Fruit fly (Drosophila melanogaster) Kc167 (cell line): ENCODE results near the gene CG16798.

Experiments
- Myc ChIP-seq: fragments of >200 bp; optimal IDR thresholded peaks from 2 replicates; lab custom pipeline; 2017; ENCODE audit warnings: missing external identifiers
- Sin3A ChIP-seq: fragments of >200 bp; optimal IDR thresholded peaks from 2 replicates; lab custom pipeline; 2018; ENCODE audit warnings: missing external identifiers
- h ChIP-seq: fragments of >200 bp; optimal IDR thresholded peaks from 3 replicates; lab custom pipeline; 2018; ENCODE audit warnings: missing external identifiers
- insv ChIP-seq: fragments of >200 bp; optimal IDR thresholded peaks from 3 replicates; lab custom pipeline; 2018; ENCODE audit warnings: missing external identifiers
- psq ChIP-seq: fragments of >200 bp; optimal IDR thresholded peaks from 2 replicates; lab custom pipeline; 2017; ENCODE audit warnings: missing external identifiers
- ttk ChIP-seq: sonication (Bioruptor generic); optimal IDR thresholded peaks from 2 replicates; lab custom pipeline; 2017; ENCODE audit warnings: missing external identifiers

CG16798 gene

DNA sequence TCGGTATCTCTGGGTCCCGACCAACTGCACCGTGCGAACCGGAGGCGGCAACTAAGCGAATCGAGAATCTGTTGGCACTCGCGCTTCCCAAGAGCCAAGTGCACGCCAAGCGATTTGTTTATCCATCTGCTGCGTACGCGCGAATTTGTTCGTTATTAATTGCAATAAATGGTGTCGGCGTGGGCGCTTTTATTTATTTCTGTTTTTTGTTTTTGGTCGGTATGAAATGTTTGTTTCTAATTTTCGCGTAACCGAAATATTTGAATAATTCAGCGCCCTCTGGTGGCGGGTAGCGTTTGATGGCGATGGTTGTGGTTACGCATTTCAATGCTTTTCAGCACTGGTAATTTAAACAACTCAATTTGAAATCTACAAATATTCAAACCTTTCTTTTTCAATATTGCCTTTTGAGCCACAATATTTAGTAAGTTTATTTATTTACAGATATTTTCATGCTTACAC is 32.6 kb upstream of the CG16798 start, which contains the start of gene CG10947:
Gene CG10947 (minus strand): TSS at position 51 of the 462 bp plus-strand sequence.
- no peak for TF ChIP-seq h (lab: Kevin White, UChicago)
- no peak for TF ChIP-seq ttk (lab: Kevin White, UChicago)
- TF ChIP-seq Myc (lab: Kevin White, UChicago) = no peak
- no peak for TF ChIP-seq Sin3A (lab: Kevin White, UChicago)
- no peak for TF ChIP-seq insv (lab: Kevin White, UChicago)
- no peak for TF ChIP-seq psq (lab: Kevin White, UChicago)

dm6 chr2L:20413826-20414225 is 31.7 kb upstream of the CG16798 start:
- TF ChIP-seq Sin3A (lab: Kevin White, UChicago) (no peak), insv (lab: Kevin White, UChicago) (no peak), h (lab: Kevin White, UChicago) (no peak), Myc (lab: Kevin White, UChicago) (no peak), psq (lab: Kevin White, UChicago) (no peak), ttk (lab: Kevin White, UChicago) (no peak)

- TF ChIP-seq Myc (lab: Kevin White, UChicago) = no peak
- no peak for TF ChIP-seq Sin3A (lab: Kevin White, UChicago)
- no peak for TF ChIP-seq h (lab: Kevin White, UChicago)
- TF ChIP-seq ttk (lab: Kevin White, UChicago) = no peak
- no peak for TF ChIP-seq psq (lab: Kevin White, UChicago)
- TF ChIP-seq insv (lab: Kevin White, UChicago) = no peak
These were observed 19.3 kb upstream of the CG16798 start for dm6 chr2L:20401408-20401807.

- TF ChIP-seq insv (lab: Kevin White, UChicago) = no peak
- no peak for TF ChIP-seq psq (lab: Kevin White, UChicago)
- no peak for TF ChIP-seq Myc (lab: Kevin White, UChicago)
- no peak for TF ChIP-seq ttk (lab: Kevin White, UChicago)
- no peak for TF ChIP-seq h (lab: Kevin White, UChicago)
- TF ChIP-seq Sin3A (lab: Kevin White, UChicago) = no peak
These were observed 18.7 kb upstream of the CG16798 start for dm6 chr2L:20400875-20401274.

DNA sequence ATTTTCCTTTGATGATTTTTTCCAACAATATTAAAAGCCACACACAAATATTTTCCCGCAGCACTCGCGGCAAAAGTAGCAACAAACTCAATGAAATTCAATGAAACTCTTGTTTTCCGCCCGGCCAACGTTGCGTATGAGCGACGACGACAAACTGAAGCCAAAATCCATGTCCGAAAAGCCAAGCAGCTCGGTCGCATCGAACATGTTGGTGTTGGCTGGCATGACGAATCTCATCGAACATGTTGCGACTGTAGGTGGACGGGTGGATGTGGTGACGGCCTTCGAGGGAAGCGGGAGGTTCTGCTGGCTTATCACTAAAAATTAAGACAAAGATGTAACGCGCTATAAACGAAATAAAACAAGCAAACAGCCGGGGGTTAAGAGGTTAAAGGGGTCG is 17.1 kb upstream of the CG16798 start:
- TF ChIP-seq psq (lab: Kevin White, UChicago) = no peak
- no peak for TF ChIP-seq Sin3A (lab: Kevin White, UChicago)
- no peak for TF ChIP-seq insv (lab: Kevin White, UChicago)
- no peak for TF ChIP-seq h (lab: Kevin White, UChicago)
- TF ChIP-seq ttk (lab: Kevin White, UChicago) = no peak
- no peak for TF ChIP-seq Myc (lab: Kevin White, UChicago)

- TF ChIP-seq Myc (lab: Kevin White, UChicago) = no peak
These were observed 14.9 kb upstream of the CG16798 start for dm6 chr2L:20397032-20397431.

- TF ChIP-seq Myc (lab: Kevin White, UChicago) = no peak
- no peak for TF ChIP-seq ttk (lab: Kevin White, UChicago)
- no peak for TF ChIP-seq Sin3A (lab: Kevin White, UChicago)
- TF ChIP-seq insv (lab: Kevin White, UChicago) = no peak
- TF ChIP-seq psq (lab: Kevin White, UChicago) = no peak
- TF ChIP-seq h (lab: Kevin White, UChicago) = no peak
These were observed 7.8 kb upstream of the CG16798 start for dm6 chr2L:20390004-20390403.

dm6 chr2L:20381329-20381728 is 827 bp downstream of the CG16798 start:
- TF ChIP-seq Sin3A (lab: Kevin White, UChicago) = no peak
- TF ChIP-seq h (lab: Kevin White, UChicago) = no peak
- TF ChIP-seq ttk (lab: Kevin White, UChicago) = no peak
- TF ChIP-seq psq (lab: Kevin White, UChicago) = no peak
- no peak for TF ChIP-seq insv (lab: Kevin White, UChicago)
- TF ChIP-seq Myc (lab: Kevin White, UChicago) = no peak

dm6 chr2L:20374054-20374507 is 8.1 kb downstream of the CG16798 start, which contains the start of gene Ugt37A1:
Ugt37A1 (minus strand) TSS chr2L:20374104.
- no peak for TF ChIP-seq Sin3A (lab: Kevin White, UChicago)
- no peak for TF ChIP-seq insv (lab: Kevin White, UChicago)
- no peak for TF ChIP-seq h (lab: Kevin White, UChicago)
- TF ChIP-seq ttk (lab: Kevin White, UChicago) = no peak
- no peak for TF ChIP-seq psq (lab: Kevin White, UChicago)
- no peak for TF ChIP-seq Myc (lab: Kevin White, UChicago)

- TF ChIP-seq insv (lab: Kevin White, UChicago) (no peak), ttk (lab: Kevin White, UChicago) (no peak)
These were observed 10.7 kb downstream of the CG16798 start for dm6 chr2L:20371451-20371850.

DNA sequence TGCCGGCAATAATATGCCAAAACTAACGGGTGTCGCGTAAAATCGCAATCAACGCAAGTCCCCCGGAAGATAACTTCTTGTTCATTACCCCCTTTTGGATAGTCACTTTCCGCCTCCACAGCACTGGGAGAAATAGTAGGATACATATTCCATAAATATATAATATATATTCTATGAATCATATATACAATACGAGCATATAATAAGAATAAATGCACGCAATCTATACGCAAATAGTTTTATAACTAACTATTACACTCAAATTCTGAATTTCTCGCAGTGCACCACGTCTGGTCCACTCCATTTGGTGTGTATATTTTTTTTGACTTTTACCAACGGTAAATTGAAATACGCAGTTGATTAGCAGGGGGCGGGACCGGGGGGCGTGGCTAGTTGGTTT is 12.0 kb downstream of the CG16798 start:
- TF ChIP-seq insv (lab: Kevin White, UChicago) (no peak), psq (lab: Kevin White, UChicago) (no peak), ttk (lab: Kevin White, UChicago) (no peak), Myc (lab: Kevin White, UChicago) (no peak), Sin3A (lab: Kevin White, UChicago) (no peak), h (lab: Kevin White, UChicago) (no peak)

- no peak for TF ChIP-seq insv (lab: Kevin White, UChicago)
These were observed 29.4 kb downstream of the CG16798 start for dm6 chr2L:20352727-20353126.
